Fruit fly (Drosophila melanogaster) whole organism, prepupa: ENCODE data around the gene iav.

Source experiments
- Blimp-1 ChIP-seq: fragments of 200-800 bp; sonication (Bioruptor generic); optimal IDR thresholded peaks from 3 replicates; lab custom pipeline; 2017; ENCODE audit warnings: missing biosample characterization, missing genetic modification characterization, mild to moderate bottlenecking, moderate library complexity, missing genetic modification reagents
- CG10631 ChIP-seq: fragments of 200-800 bp; sonication (Bioruptor generic); optimal IDR thresholded peaks from 2 replicates; lab custom pipeline; 2016; ENCODE audit warnings: missing biosample characterization, missing genetic modification characterization
- CG11294 ChIP-seq: fragments of 200-800 bp; sonication (Bioruptor generic); IDR thresholded peaks from 2 replicates; pipeline ENCODE4 v1.3.6; 2022; ENCODE audit warnings: missing biosample characterization, missing genetic modification characterization
- CG11762 ChIP-seq: fragments of 200-800 bp; sonication (Bioruptor generic); optimal IDR thresholded peaks from 3 replicates; lab custom pipeline; 2016; ENCODE audit warnings: missing biosample characterization, missing genetic modification characterization; ENCODE audit not compliant: insufficient read depth
- CG15336 ChIP-seq: fragments of 200-800 bp; sonication (Bioruptor generic); IDR thresholded peaks from 2 replicates; pipeline ENCODE4 v1.3.6; 2022; ENCODE audit warnings: missing biosample characterization, missing genetic modification characterization
- CG1621 ChIP-seq: fragments of 200-800 bp; sonication (Bioruptor generic); optimal IDR thresholded peaks from 3 replicates; lab custom pipeline; 2018; ENCODE audit warnings: missing biosample characterization, mild to moderate bottlenecking, missing genetic modification characterization
- CG3032 ChIP-seq: fragments of 200-800 bp; optimal IDR thresholded peaks from 2 replicates; lab custom pipeline; 2019; ENCODE audit warnings: missing biosample characterization, mild to moderate bottlenecking, missing genetic modification characterization, moderate library complexity
- CG31627 ChIP-seq: fragments of 200-800 bp; sonication (Bioruptor generic); optimal IDR thresholded peaks from 3 replicates; lab custom pipeline; 2016; ENCODE audit warnings: missing biosample characterization, missing genetic modification characterization
- CG32006 ChIP-seq: fragments of 200-800 bp; sonication (Bioruptor generic); optimal IDR thresholded peaks from 3 replicates; lab custom pipeline; 2017; ENCODE audit warnings: missing biosample characterization, mild to moderate bottlenecking, missing genetic modification characterization
- CG34406 ChIP-seq: fragments of 200-800 bp; sonication (Bioruptor generic); optimal IDR thresholded peaks from 3 replicates; lab custom pipeline; 2016; ENCODE audit warnings: missing biosample characterization, missing genetic modification characterization
- CG3919 ChIP-seq: fragments of 200-800 bp; sonication (Bioruptor generic); optimal IDR thresholded peaks from 3 replicates; lab custom pipeline; 2016; ENCODE audit warnings: missing biosample characterization, missing genetic modification characterization
- CG4318 ChIP-seq: fragments of 200-800 bp; sonication (Bioruptor generic); optimal IDR thresholded peaks from 3 replicates; lab custom pipeline; 2017; ENCODE audit warnings: missing biosample characterization, mild to moderate bottlenecking, missing genetic modification characterization
- CG6163 ChIP-seq: fragments of 200-800 bp; sonication (Bioruptor generic); IDR thresholded peaks from 3 replicates; pipeline ENCODE4 v1.3.6; 2022; ENCODE audit warnings: missing biosample characterization, missing genetic modification characterization
- CG6276 ChIP-seq: fragments of 200-800 bp; sonication (Bioruptor generic); optimal IDR thresholded peaks from 2 replicates; lab custom pipeline; 2017; ENCODE audit warnings: missing biosample characterization, mild to moderate bottlenecking, missing genetic modification characterization
- CG6792 ChIP-seq: fragments of 200-800 bp; sonication (Bioruptor generic); optimal IDR thresholded peaks from 3 replicates; lab custom pipeline; 2016; ENCODE audit warnings: missing biosample characterization, missing genetic modification characterization
- CG6808 ChIP-seq: fragments of 200-800 bp; sonication (Bioruptor generic); optimal IDR thresholded peaks from 3 replicates; lab custom pipeline; 2017; ENCODE audit warnings: missing biosample characterization, missing genetic modification characterization, mild to moderate bottlenecking, moderate library complexity, missing genetic modification reagents
- CG6854 ChIP-seq: fragments of 200-800 bp; sonication (Bioruptor generic); optimal IDR thresholded peaks from 2 replicates; lab custom pipeline; 2017; ENCODE audit warnings: missing biosample characterization, mild to moderate bottlenecking, missing genetic modification characterization
- CG7368 ChIP-seq: fragments of 200-800 bp; sonication (Bioruptor generic); optimal IDR thresholded peaks from 3 replicates; lab custom pipeline; 2016; ENCODE audit warnings: missing biosample characterization, missing genetic modification characterization
- CG8119 ChIP-seq: fragments of 200-800 bp; sonication (Bioruptor generic); IDR thresholded peaks from 3 replicates; pipeline ENCODE4 v1.3.6; 2022; ENCODE audit warnings: missing biosample characterization, missing genetic modification characterization
- CG8319 ChIP-seq: fragments of 200-800 bp; sonication (Bioruptor generic); optimal IDR thresholded peaks from 3 replicates; lab custom pipeline; 2016; ENCODE audit warnings: missing biosample characterization, missing genetic modification characterization
- CG8632 ChIP-seq: fragments of 200-800 bp; sonication (Bioruptor generic); optimal IDR thresholded peaks from 3 replicates; lab custom pipeline; 2016; ENCODE audit warnings: missing biosample characterization, missing genetic modification characterization
- CG9139 ChIP-seq: fragments of 200-800 bp; sonication (Bioruptor generic); optimal IDR thresholded peaks from 3 replicates; lab custom pipeline; 2017; ENCODE audit warnings: missing biosample characterization, mild to moderate bottlenecking, missing genetic modification characterization
- Eip75B ChIP-seq: fragments of 200-800 bp; sonication (Bioruptor generic); optimal IDR thresholded peaks from 3 replicates; lab custom pipeline; 2016; ENCODE audit warnings: missing biosample characterization, missing genetic modification characterization
- Eip78C ChIP-seq: fragments of 200-800 bp; sonication (Bioruptor generic); peaks from one replicate; lab custom pipeline; 2016; ENCODE audit warnings: missing biosample characterization, missing genetic modification characterization
- Eip93F ChIP-seq: fragments of 200-800 bp; sonication (Bioruptor generic); optimal IDR thresholded peaks from 2 replicates; lab custom pipeline; 2016; ENCODE audit warnings: missing biosample characterization, mild to moderate bottlenecking, missing genetic modification characterization
- Ets21C ChIP-seq: fragments of 200-800 bp; sonication (Bioruptor generic); optimal IDR thresholded peaks from 3 replicates; lab custom pipeline; 2016; ENCODE audit warnings: missing biosample characterization, missing genetic modification characterization
- Gug ChIP-seq: fragments of 200-800 bp; sonication (Bioruptor generic); IDR thresholded peaks from 2 replicates; pipeline ENCODE4 v1.3.6; 2022; ENCODE audit warnings: missing biosample characterization, missing genetic modification characterization
- Hr39 ChIP-seq: fragments of 200-800 bp; sonication (Bioruptor generic); optimal IDR thresholded peaks from 2 replicates; lab custom pipeline; 2016; ENCODE audit warnings: missing biosample characterization, missing genetic modification characterization
- Hr4 ChIP-seq: fragments of 200-800 bp; sonication (Bioruptor generic); optimal IDR thresholded peaks from 3 replicates; lab custom pipeline; 2016; ENCODE audit warnings: missing biosample characterization, missing genetic modification characterization
- Lpt ChIP-seq: fragments of 200-800 bp; sonication (Bioruptor generic); optimal IDR thresholded peaks from 3 replicates; lab custom pipeline; 2016; ENCODE audit warnings: missing biosample characterization, missing genetic modification characterization
- Met ChIP-seq: fragments of 200-800 bp; sonication (Bioruptor generic); optimal IDR thresholded peaks from 3 replicates; lab custom pipeline; 2016; ENCODE audit warnings: missing biosample characterization, missing genetic modification characterization
- OdsH ChIP-seq: fragments of 200-800 bp; sonication (Bioruptor generic); optimal IDR thresholded peaks from 3 replicates; lab custom pipeline; 2016; ENCODE audit warnings: missing biosample characterization, missing genetic modification characterization
- Smox ChIP-seq: fragments of 200-800 bp; sonication (Bioruptor generic); optimal IDR thresholded peaks from 3 replicates; lab custom pipeline; 2016; ENCODE audit warnings: missing biosample characterization, missing genetic modification characterization
- Sox14 ChIP-seq: fragments of 200-800 bp; sonication (Bioruptor generic); optimal IDR thresholded peaks from 3 replicates; lab custom pipeline; 2016; ENCODE audit warnings: missing biosample characterization, missing genetic modification characterization
- Sox15 ChIP-seq: fragments of 200-800 bp; sonication (Bioruptor generic); optimal IDR thresholded peaks from 3 replicates; lab custom pipeline; 2016; ENCODE audit warnings: missing biosample characterization, missing genetic modification characterization
- achi ChIP-seq: fragments of 200-800 bp; sonication (Bioruptor generic); optimal IDR thresholded peaks from 3 replicates; lab custom pipeline; 2016; ENCODE audit warnings: missing biosample characterization, missing genetic modification characterization
- acj6 ChIP-seq: fragments of 200-800 bp; sonication (Bioruptor generic); optimal IDR thresholded peaks from 3 replicates; lab custom pipeline; 2016; ENCODE audit warnings: missing biosample characterization, missing genetic modification characterization
- cyc ChIP-seq: fragments of 200-800 bp; sonication (Bioruptor generic); optimal IDR thresholded peaks from 3 replicates; lab custom pipeline; 2016; ENCODE audit warnings: missing biosample characterization, missing genetic modification characterization
- dac ChIP-seq: fragments of 200-800 bp; sonication (Bioruptor generic); optimal IDR thresholded peaks from 2 replicates; lab custom pipeline; 2017; ENCODE audit warnings: missing biosample characterization, mild to moderate bottlenecking, missing genetic modification characterization
- dsx ChIP-seq: fragments of 200-800 bp; optimal IDR thresholded peaks from 3 replicates; lab custom pipeline; 2019; ENCODE audit warnings: missing biosample characterization, mild to moderate bottlenecking, missing genetic modification characterization, moderate library complexity; ENCODE audit not compliant: poor library complexity, severe bottlenecking
- eg ChIP-seq: fragments of 200-800 bp; sonication (Bioruptor generic); IDR thresholded peaks from 3 replicates; pipeline ENCODE4 v1.3.6; 2022; ENCODE audit warnings: missing biosample characterization, missing genetic modification characterization
- esn ChIP-seq: fragments of 200-800 bp; sonication (Bioruptor generic); optimal IDR thresholded peaks from 2 replicates; lab custom pipeline; 2016; ENCODE audit warnings: missing biosample characterization, mild to moderate bottlenecking, missing genetic modification characterization, moderate library complexity
- fd59A ChIP-seq: fragments of 200-800 bp; sonication (Bioruptor generic); optimal IDR thresholded peaks from 2 replicates; lab custom pipeline; 2017; ENCODE audit warnings: missing biosample characterization, mild to moderate bottlenecking, missing genetic modification characterization, missing genetic modification reagents
- fd85E ChIP-seq: fragments of 200-800 bp; sonication (Bioruptor generic); optimal IDR thresholded peaks from 3 replicates; lab custom pipeline; 2016; ENCODE audit warnings: missing biosample characterization, missing genetic modification characterization
- fkh ChIP-seq: fragments of 200-800 bp; sonication (Bioruptor generic); optimal IDR thresholded peaks from 3 replicates; lab custom pipeline; 2017; ENCODE audit warnings: missing biosample characterization, mild to moderate bottlenecking, missing genetic modification characterization, moderate library complexity
- lz ChIP-seq: fragments of 200-800 bp; sonication (Bioruptor generic); optimal IDR thresholded peaks from 3 replicates; lab custom pipeline; 2016; ENCODE audit warnings: missing biosample characterization, missing genetic modification characterization
- salr ChIP-seq, 2 experiments: fragments of 200-800 bp; sonication (Bioruptor generic); optimal IDR thresholded peaks; 3 replicates each; lab custom pipeline; 2016 to 2018; ENCODE audit warnings: missing biosample characterization in 2 of 2, missing genetic modification characterization in 2 of 2, mild to moderate bottlenecking in 1 of 2
- spab ChIP-seq: fragments of 200-800 bp; sonication (Bioruptor generic); optimal IDR thresholded peaks from 2 replicates; lab custom pipeline; 2017; ENCODE audit warnings: missing biosample characterization, mild to moderate bottlenecking, missing genetic modification characterization, missing genetic modification reagents
- svp ChIP-seq: fragments of 200-800 bp; sonication (Bioruptor generic); peaks from one replicate; lab custom pipeline; 2016; ENCODE audit warnings: missing biosample characterization, missing genetic modification characterization
- topi ChIP-seq: fragments of 200-800 bp; sonication (Bioruptor generic); optimal IDR thresholded peaks from 3 replicates; lab custom pipeline; 2016; ENCODE audit warnings: missing biosample characterization, missing genetic modification characterization

The iav gene

DNA sequence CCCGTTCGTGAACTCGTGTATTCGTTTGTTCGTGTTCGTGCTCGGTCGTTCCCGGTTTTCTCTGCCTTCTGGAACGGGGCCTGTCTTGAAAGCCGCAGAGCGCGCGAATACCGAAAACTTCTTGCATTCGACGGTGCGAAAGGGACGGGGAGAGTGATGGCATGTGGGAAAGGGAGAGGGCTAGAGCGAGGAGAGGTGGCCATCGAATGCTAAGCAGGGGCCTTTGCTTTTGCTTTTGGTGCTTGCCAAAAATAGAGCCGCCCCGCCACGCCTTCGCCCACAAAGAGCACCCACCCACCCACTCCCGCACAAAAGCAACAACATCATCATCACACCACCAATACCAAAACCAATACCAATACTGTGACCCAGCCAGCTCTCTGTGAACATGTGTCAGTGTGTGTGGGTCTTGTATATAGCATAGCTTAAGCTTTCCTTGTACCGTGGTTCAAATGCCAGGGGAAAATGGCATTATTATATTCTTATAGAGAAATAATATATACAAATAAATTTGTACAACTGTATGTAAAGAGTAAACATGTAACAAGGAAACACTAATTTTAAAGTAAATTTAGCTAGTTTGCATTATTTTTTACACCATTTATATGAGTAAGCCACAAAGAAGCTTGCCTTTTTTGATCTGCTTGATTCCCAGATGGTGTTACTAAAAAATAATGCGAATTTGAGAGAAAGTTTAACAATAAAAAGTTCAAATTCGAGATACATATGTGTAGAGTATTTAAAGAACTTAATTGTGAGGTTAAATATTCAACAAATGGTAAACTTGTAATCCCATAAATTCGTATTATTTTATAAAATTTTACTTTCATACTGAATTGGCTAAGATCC is 53.6 kb downstream of the iav start, which contains the start of gene CG14434:
CG14434 (minus strand) TSS at position 20 of the 849 bp plus-strand sequence.
- peak; percentile 75 for TF ChIP-seq CG3032 (tag; lab: Kevin White, UChicago)
- TF ChIP-seq Hr39 (GFP tag; lab: Kevin White, UChicago) = peak; percentile 67
- peak; percentile 83 for TF ChIP-seq Met (GFP tag; lab: Kevin White, UChicago)
- peak; percentile 87 for TF ChIP-seq svp (GFP tag; lab: Kevin White, UChicago)
- peak; percentile 77 for TF ChIP-seq Smox
- TF ChIP-seq OdsH (GFP tag; lab: Kevin White, UChicago) = peak; percentile 81
- peak; percentile 84 for TF ChIP-seq spab (GFP tag; lab: Kevin White, UChicago)
- peak; percentile 45 for TF ChIP-seq dac
- TF ChIP-seq CG4318 (GFP tag; lab: Kevin White, UChicago) = peak; percentile 90
- TF ChIP-seq Eip78C = peak; percentile 95
- peak; percentile 68 for TF ChIP-seq CG6792
- TF ChIP-seq fd85E (GFP tag; lab: Kevin White, UChicago) = no peak
- no peak for TF ChIP-seq CG6854
- peak; percentile 75 for TF ChIP-seq Eip75B (GFP tag; lab: Kevin White, UChicago)
- peak; percentile 78 for TF ChIP-seq CG10631 (GFP tag; lab: Kevin White, UChicago)
- TF ChIP-seq esn (GFP tag; lab: Kevin White, UChicago) = peak; percentile 87
- TF ChIP-seq dsx (GFP tag; lab: Kevin White, UChicago) = peak; percentile 43
- peak; percentile 6; the same call in 1 of the 2 replicates for TF ChIP-seq CG11294 (GFP tag; lab: Robert Waterston, UW)
- peak; percentile 73 for TF ChIP-seq acj6 (GFP tag; lab: Kevin White, UChicago)
- TF ChIP-seq CG32006 (GFP tag; lab: Kevin White, UChicago) = peak; percentile 94
- TF ChIP-seq CG31627 (GFP tag; lab: Kevin White, UChicago) = peak; percentile 62
- peak; percentile 59 for TF ChIP-seq Blimp-1
- TF ChIP-seq achi (GFP tag; lab: Kevin White, UChicago) = peak; percentile 78
- peak; percentile 41 for TF ChIP-seq CG7368 (GFP tag; lab: Kevin White, UChicago)
- peak; percentile 55; the same call in 2 of the 3 replicates for TF ChIP-seq CG8119 (GFP tag; lab: Robert Waterston, UW)
- peak; percentile 88 for TF ChIP-seq CG6808 (GFP tag; lab: Kevin White, UChicago)
- peak; percentile 27; the same call in 1 of the 3 replicates for TF ChIP-seq eg (GFP tag; lab: Robert Waterston, UW)
- TF ChIP-seq CG8319 (GFP tag; lab: Kevin White, UChicago) = peak; percentile 56
- TF ChIP-seq lz (GFP tag; lab: Kevin White, UChicago) = peak; percentile 80
- peak; percentile 33 for TF ChIP-seq Gug
- TF ChIP-seq Eip93F (GFP tag; lab: Kevin White, UChicago) = no peak
- TF ChIP-seq Ets21C (GFP tag; lab: Kevin White, UChicago) = peak; percentile 49
- peak; percentile 83 for TF ChIP-seq CG8632
- TF ChIP-seq cyc = peak; percentile 62
- peak; percentile 74 for TF ChIP-seq CG3919 (GFP tag; lab: Kevin White, UChicago)
- TF ChIP-seq fd59A (GFP tag; lab: Kevin White, UChicago) = peak; percentile 74
- TF ChIP-seq Hr4 (GFP tag; lab: Kevin White, UChicago) = peak; percentile 82
- peak; percentile 73 for TF ChIP-seq CG34406 (GFP tag; lab: Kevin White, UChicago)
- TF ChIP-seq salr (GFP tag; optimal IDR thresholded peaks at IDR 0.05; lab: Kevin White, UChicago) = peak in 1 of 2 experiments; percentile 93
- peak; percentile 76 for TF ChIP-seq Sox15 (GFP tag; lab: Kevin White, UChicago)
- TF ChIP-seq fkh = peak; percentile 5
- peak; percentile 88 for TF ChIP-seq CG6276 (GFP tag; lab: Kevin White, UChicago)
- no peak; the same call in 2 of the 3 replicates for TF ChIP-seq CG6163 (GFP tag; lab: Robert Waterston, UW)
- TF ChIP-seq CG1621 (tag; lab: Kevin White, UChicago) = no peak
- TF ChIP-seq topi = peak; percentile 82
- peak; percentile 79 for TF ChIP-seq Sox14 (GFP tag; lab: Kevin White, UChicago)
- peak; percentile 49 for TF ChIP-seq CG15336 (GFP tag; lab: Robert Waterston, UW)
- TF ChIP-seq CG11762 (GFP tag; lab: Kevin White, UChicago) = peak; percentile 67
- TF ChIP-seq Lpt (GFP tag; lab: Kevin White, UChicago) = peak; percentile 46
- peak; percentile 37 for TF ChIP-seq CG9139
